Worm (Caenorhabditis elegans): ENCODE results near the gene nhr-102.
"Not testable (repeated sequence)": the region's sequence is repeated elsewhere in the genome, so short reads cannot be mapped to it uniquely, and the experiment has no call there.

DNA sequence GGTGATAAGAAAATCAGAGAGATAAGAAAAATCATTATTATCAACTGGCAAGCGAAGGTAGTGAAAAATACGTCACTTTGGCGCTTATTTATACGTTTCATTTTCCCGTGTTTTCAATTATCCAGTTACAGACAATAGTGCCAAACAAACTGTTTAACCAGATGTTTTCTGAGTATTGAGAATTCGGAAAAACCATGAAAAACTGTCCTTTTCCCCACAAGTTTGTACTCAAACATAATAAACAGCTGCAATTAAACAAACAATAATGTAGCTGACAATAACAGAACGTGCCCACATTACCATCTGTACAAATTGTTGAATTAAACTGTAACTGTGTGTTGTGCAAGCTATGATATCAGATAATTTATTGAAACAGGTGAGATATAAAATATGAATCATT lies 29.3 kb upstream of the nhr-102 start, which contains the start of the genes F35E8.1 and F35E8.2:
- TF ChIP-seq nhr-12 (tag; optimal IDR thresholded peaks at IDR 0.05); nhr-76 (tag; optimal IDR thresholded peaks at IDR 0.05); ztf-11 (tag; optimal IDR thresholded peaks at IDR 0.05); pha-4 (tag; optimal IDR thresholded peaks at IDR 0.05); nhr-237 (tag; optimal IDR thresholded peaks at IDR 0.05); sea-2 (GFP tag; optimal IDR thresholded peaks at IDR 0.05); skn-1 (tag; optimal IDR thresholded peaks at IDR 0.05); ZK546.5 (tag; optimal IDR thresholded peaks at IDR 0.05); fos-1 (tag; optimal IDR thresholded peaks at IDR 0.05); aly-2 (tag; optimal IDR thresholded peaks at IDR 0.05); elt-3 (tag; optimal IDR thresholded peaks at IDR 0.05): not testable (repeated sequence)

Data from whole organism, L3 larva.